Fruit fly (Drosophila melanogaster) whole organism, embryonic: ENCODE measurements around the gene L2HGDH.

ENCODE experiments used
- Atf-2 ChIP-seq: fragments of 200-800 bp; sonication (Bioruptor generic); optimal IDR thresholded peaks from 2 replicates; lab custom pipeline; 2016; ENCODE audit warnings: missing biosample characterization, missing genetic modification characterization
- BtbVII ChIP-seq: fragments of 200-800 bp; sonication (Bioruptor generic); optimal IDR thresholded peaks from 3 replicates; lab custom pipeline; 2017; ENCODE audit warnings: missing biosample characterization, mild to moderate bottlenecking, missing genetic modification characterization
- CG10366 ChIP-seq: fragments of 200-800 bp; sonication (Bioruptor generic); IDR thresholded peaks from 2 replicates; pipeline ENCODE4 v1.3.6; 2022; ENCODE audit warnings: missing biosample characterization, missing genetic modification characterization
- CG17802 ChIP-seq: fragments of 200-800 bp; sonication (Bioruptor generic); optimal IDR thresholded peaks from 2 replicates; lab custom pipeline; 2018; ENCODE audit warnings: missing biosample characterization, mild to moderate bottlenecking, missing genetic modification characterization, moderate library complexity
- CG18476 ChIP-seq: fragments of 200-800 bp; sonication (Bioruptor generic); optimal IDR thresholded peaks from 2 replicates; lab custom pipeline; 2016; ENCODE audit warnings: missing biosample characterization, mild to moderate bottlenecking, missing genetic modification characterization
- CG18619 ChIP-seq: fragments of 200-800 bp; sonication (Bioruptor generic); optimal IDR thresholded peaks from 3 replicates; lab custom pipeline; 2017; ENCODE audit warnings: missing biosample characterization, mild to moderate bottlenecking, missing genetic modification characterization
- CG2199 ChIP-seq: fragments of 200-800 bp; sonication (Bioruptor generic); IDR thresholded peaks from 3 replicates; pipeline ENCODE4 v1.3.6; 2022; ENCODE audit warnings: missing biosample characterization, missing genetic modification characterization
- CG7745 ChIP-seq: fragments of 200-800 bp; sonication (Bioruptor generic); optimal IDR thresholded peaks from 2 replicates; lab custom pipeline; 2018; ENCODE audit warnings: missing biosample characterization, mild to moderate bottlenecking, missing genetic modification characterization, moderate library complexity
- CG8924 ChIP-seq: fragments of 200-800 bp; optimal IDR thresholded peaks from 3 replicates; lab custom pipeline; 2019; ENCODE audit warnings: missing biosample characterization, mild to moderate bottlenecking, missing genetic modification characterization, moderate library complexity
- CG9437 ChIP-seq: fragments of 200-800 bp; sonication (Bioruptor generic); optimal IDR thresholded peaks from 2 replicates; lab custom pipeline; 2018; ENCODE audit warnings: missing biosample characterization, mild to moderate bottlenecking, missing genetic modification characterization
- CG9817 ChIP-seq: fragments of 200-800 bp; sonication (Bioruptor generic); optimal IDR thresholded peaks from 2 replicates; lab custom pipeline; 2018; ENCODE audit warnings: missing biosample characterization, mild to moderate bottlenecking, missing genetic modification characterization, moderate library complexity
- CrebB ChIP-seq: fragments of 200-800 bp; sonication (Bioruptor generic); optimal IDR thresholded peaks from 3 replicates; lab custom pipeline; 2018; ENCODE audit warnings: missing biosample characterization, mild to moderate bottlenecking, missing genetic modification characterization
- D ChIP-seq, 2 experiments: fragments of 200-800 bp in 1 of 2; fragments of >200 bp in 1 of 2; sonication (Bioruptor generic) in 1 of 2; optimal IDR thresholded peaks; 2 replicates in 1 of 2; 3 replicates in 1 of 2; lab custom pipeline; 2017; ENCODE audit warnings: mild to moderate bottlenecking in 1 of 2, missing biosample characterization in 1 of 2, missing genetic modification characterization in 1 of 2, missing genetic modification reagents in 1 of 2
- Dbx ChIP-seq: fragments of 200-800 bp; sonication (Bioruptor generic); IDR thresholded peaks from 3 replicates; pipeline ENCODE4 v1.3.6; 2022; ENCODE audit warnings: missing biosample characterization, missing genetic modification characterization
- Hey ChIP-seq: fragments of 200-800 bp; sonication (Bioruptor generic); optimal IDR thresholded peaks from 3 replicates; lab custom pipeline; 2018; ENCODE audit warnings: missing biosample characterization, mild to moderate bottlenecking, missing genetic modification characterization
- Kr ChIP-seq: fragments of 200-800 bp; sonication (Bioruptor generic); optimal IDR thresholded peaks from 2 replicates; lab custom pipeline; 2017; ENCODE audit warnings: missing biosample characterization, mild to moderate bottlenecking, missing genetic modification characterization
- ato ChIP-seq: fragments of 200-800 bp; sonication (Bioruptor generic); IDR thresholded peaks from 2 replicates; pipeline ENCODE4 v1.3.6; 2022; ENCODE audit warnings: missing biosample characterization, missing genetic modification characterization; ENCODE audit not compliant: partially characterized antibody
- btn ChIP-seq: fragments of 200-800 bp; sonication (Bioruptor generic); optimal IDR thresholded peaks from 2 replicates; lab custom pipeline; 2016; ENCODE audit warnings: missing biosample characterization, missing genetic modification characterization
- cad ChIP-seq: fragments of >200 bp; optimal IDR thresholded peaks from 2 replicates; lab custom pipeline; 2017; ENCODE audit warnings: missing biosample characterization, missing genetic modification characterization
- crol ChIP-seq: fragments of 200-800 bp; sonication (Bioruptor generic); IDR thresholded peaks from 2 replicates; pipeline ENCODE4 v1.3.6; 2022; ENCODE audit warnings: missing biosample characterization, missing genetic modification characterization
- dm ChIP-seq: fragments of 200-800 bp; sonication (Bioruptor generic); optimal IDR thresholded peaks from 3 replicates; lab custom pipeline; 2016; ENCODE audit warnings: missing biosample characterization, missing genetic modification characterization
- ewg ChIP-seq: fragments of 200-800 bp; sonication (Bioruptor generic); optimal IDR thresholded peaks from 3 replicates; lab custom pipeline; 2017; ENCODE audit warnings: mild to moderate bottlenecking, missing biosample characterization, missing genetic modification reagents, missing genetic modification characterization
- eyg ChIP-seq: fragments of 200-800 bp; sonication (Bioruptor generic); optimal IDR thresholded peaks from 3 replicates; lab custom pipeline; 2016; ENCODE audit warnings: missing biosample characterization, missing genetic modification characterization
- gem ChIP-seq: fragments of 200-800 bp; sonication (Bioruptor generic); optimal IDR thresholded peaks from 2 replicates; lab custom pipeline; 2019; ENCODE audit warnings: missing biosample characterization, mild to moderate bottlenecking, missing genetic modification characterization, moderate library complexity
- gsb-n ChIP-seq: fragments of 200-800 bp; sonication (Bioruptor generic); optimal IDR thresholded peaks from 3 replicates; lab custom pipeline; 2018; ENCODE audit warnings: missing biosample characterization, mild to moderate bottlenecking, missing genetic modification characterization
- hkb ChIP-seq, 2 experiments: fragments of 200-800 bp in 1 of 2; fragments of >200 bp in 1 of 2; sonication (Bioruptor generic) in 1 of 2; IDR thresholded peaks in 1 of 2; optimal IDR thresholded peaks in 1 of 2; 2 replicates each; pipeline versions ENCODE4 v1.3.6 to Lab custom; 2017 to 2022; ENCODE audit warnings: missing biosample characterization in 1 of 2, missing genetic modification characterization in 1 of 2
- kah ChIP-seq: fragments of 200-800 bp; sonication (Bioruptor generic); optimal IDR thresholded peaks from 2 replicates; lab custom pipeline; 2018; ENCODE audit warnings: missing biosample characterization, mild to moderate bottlenecking, missing genetic modification characterization
- kni ChIP-seq: fragments of 200-800 bp; sonication (Bioruptor generic); optimal IDR thresholded peaks from 3 replicates; lab custom pipeline; 2017; ENCODE audit warnings: mild to moderate bottlenecking, missing biosample characterization, missing genetic modification reagents, missing genetic modification characterization
- oc ChIP-seq: fragments of 200-800 bp; sonication (Bioruptor generic); optimal IDR thresholded peaks from 2 replicates; lab custom pipeline; 2018; ENCODE audit warnings: missing biosample characterization, mild to moderate bottlenecking, missing genetic modification characterization, moderate library complexity
- otp ChIP-seq: fragments of 200-800 bp; sonication (Bioruptor generic); IDR thresholded peaks from 3 replicates; pipeline ENCODE4, ENCODE4 v1.3.6; 2022; ENCODE audit warnings: missing biosample characterization, missing genetic modification characterization
- prd ChIP-seq, 3 experiments: fragments of >200 bp in 2 of 3; fragments of 200-800 bp in 1 of 3; sonication (Bioruptor generic) in 1 of 3; optimal IDR thresholded peaks in 2 of 3; IDR thresholded peaks in 1 of 3; 2 replicates in 2 of 3; 3 replicates in 1 of 3; pipeline versions ENCODE4 v1.3.6 to Lab custom; 2017 to 2022; ENCODE audit warnings: missing biosample characterization in 1 of 3, missing genetic modification characterization in 1 of 3
- pros ChIP-seq: fragments of 200-800 bp; sonication (Bioruptor generic); optimal IDR thresholded peaks from 3 replicates; lab custom pipeline; 2019; ENCODE audit warnings: missing biosample characterization, mild to moderate bottlenecking, missing genetic modification characterization, moderate library complexity
- sqz ChIP-seq: fragments of 200-800 bp; sonication (Bioruptor generic); optimal IDR thresholded peaks from 3 replicates; lab custom pipeline; 2018; ENCODE audit warnings: missing biosample characterization, mild to moderate bottlenecking, missing genetic modification characterization
- tap ChIP-seq: fragments of 200-800 bp; optimal IDR thresholded peaks from 3 replicates; lab custom pipeline; 2019; ENCODE audit warnings: missing biosample characterization, mild to moderate bottlenecking, missing genetic modification characterization, moderate library complexity
- tll ChIP-seq, 2 experiments: fragments of 200-800 bp in 1 of 2; fragments of >200 bp in 1 of 2; sonication (Bioruptor generic) in 1 of 2; optimal IDR thresholded peaks; 2 replicates each; lab custom pipeline; 2017 to 2019; ENCODE audit warnings: missing biosample characterization in 2 of 2, missing genetic modification characterization in 2 of 2, mild to moderate bottlenecking in 1 of 2, moderate library complexity in 1 of 2
- twi ChIP-seq: fragments of 200-800 bp; optimal IDR thresholded peaks from 2 replicates; lab custom pipeline; 2019; ENCODE audit warnings: missing biosample characterization, mild to moderate bottlenecking, missing genetic modification characterization, moderate library complexity
- usp ChIP-seq: fragments of >200 bp; optimal IDR thresholded peaks from 2 replicates; lab custom pipeline; 2017; ENCODE audit warnings: missing biosample characterization, missing genetic modification characterization
- vvl ChIP-seq: fragments of 200-800 bp; sonication (Bioruptor generic); IDR thresholded peaks from 2 replicates; pipeline ENCODE4 v1.3.6; 2022; ENCODE audit warnings: missing biosample characterization, missing genetic modification characterization
- wdn ChIP-seq: fragments of 200-800 bp; sonication (Bioruptor generic); IDR thresholded peaks from 2 replicates; pipeline ENCODE4 v1.3.6; 2022; ENCODE audit warnings: missing biosample characterization, missing genetic modification characterization
- zen ChIP-seq: fragments of 200-800 bp; sonication (Bioruptor generic); optimal IDR thresholded peaks from 3 replicates; lab custom pipeline; 2018; ENCODE audit warnings: missing biosample characterization, mild to moderate bottlenecking, missing genetic modification characterization, moderate library complexity

The L2HGDH gene

dm6 chr2L:18929595-18929994 lies 44.7 kb downstream of the L2HGDH start (continued):
- TF ChIP-seq CG18619 (GFP tag; lab: Kevin White, UChicago) (no peak), gem (tag; lab: Kevin White, UChicago) (peak; percentile 17)

- peak; percentile 29 for TF ChIP-seq Kr (GFP tag; lab: Kevin White, UChicago)
- TF ChIP-seq tap (tag; lab: Kevin White, UChicago) = peak; percentile 55
- peak; percentile 49 for TF ChIP-seq pros (GFP tag; lab: Kevin White, UChicago)
- no peak for TF ChIP-seq otp (GFP tag; lab: Robert Waterston, UW)
- TF ChIP-seq oc = peak; percentile 24
- peak; percentile 96 for TF ChIP-seq gsb-n (tag; lab: Kevin White, UChicago)
- TF ChIP-seq vvl = peak; percentile 38; the same call in 1 of the 2 replicates
- TF ChIP-seq BtbVII (GFP tag; lab: Kevin White, UChicago) = no peak
- TF ChIP-seq CG8924 (tag; lab: Kevin White, UChicago) = peak; percentile 40
These were observed 46.4 kb downstream of the L2HGDH start for dm6 chr2L:18927891-18928290.

- TF ChIP-seq oc (peak; percentile 66), cad (GFP tag; lab: Kevin White, UChicago) (peak; percentile 35), eyg (GFP tag; lab: Kevin White, UChicago) (no peak), pros (GFP tag; lab: Kevin White, UChicago) (peak; percentile 36), D (optimal IDR thresholded peaks at IDR 0.05; lab: Kevin White, UChicago) (peak; percentile 83), D (GFP tag; optimal IDR thresholded peaks at IDR 0.05; lab: Kevin White, UChicago) (peak; percentile 49), tll (GFP tag; optimal IDR thresholded peaks at IDR 0.05; lab: Kevin White, UChicago) (peak in 1 of 2 experiments; percentile 64), dm (GFP tag; lab: Kevin White, UChicago) (no peak), prd (optimal IDR thresholded peaks at IDR 0.05; lab: Kevin White, UChicago) (no peak), prd (GFP tag; IDR thresholded peaks at IDR 0.05; lab: Robert Waterston, UW) (peak; percentile 45; the same call in 1 of the 3 replicates), zen (tag; lab: Kevin White, UChicago) (peak; percentile 90), CG10366 (no peak), ato (GFP tag; lab: Robert Waterston, UW) (no peak), twi (peak; percentile 67), Hey (tag; lab: Kevin White, UChicago) (no peak), CG2199 (GFP tag; lab: Robert Waterston, UW) (0 out of 3 replicates have a peak, but pooled peaks have one; percentile 17)
- TF ChIP-seq, all 482 proteins: peak for 9
These were observed 48.3 kb downstream of the L2HGDH start for dm6 chr2L:18925956-18926355.

- peak; percentile 78 for TF ChIP-seq tap (tag; lab: Kevin White, UChicago)
- TF ChIP-seq Hey (tag; lab: Kevin White, UChicago) = peak; percentile 70
- TF ChIP-seq Dbx (GFP tag; lab: Robert Waterston, UW) = no peak
- TF ChIP-seq crol (GFP tag; lab: Robert Waterston, UW) = peak; percentile 45; the same call in 1 of the 2 replicates
- TF ChIP-seq, all 482 proteins: peak for 3
These were observed 48.9 kb downstream of the L2HGDH start for dm6 chr2L:18925387-18925786.

- TF ChIP-seq CG17802 (tag; lab: Kevin White, UChicago) (no peak), pros (GFP tag; lab: Kevin White, UChicago) (peak; percentile 82), btn (GFP tag; lab: Kevin White, UChicago) (no peak), sqz (GFP tag; lab: Kevin White, UChicago) (peak; percentile 33), CG18476 (GFP tag; lab: Kevin White, UChicago) (peak; percentile 98), usp (GFP tag; lab: Kevin White, UChicago) (no peak), hkb (optimal IDR thresholded peaks at IDR 0.05; lab: Kevin White, UChicago) (peak; percentile 38), hkb (GFP tag; IDR thresholded peaks at IDR 0.05; lab: Robert Waterston, UW) (no peak), CG9437 (GFP tag; lab: Kevin White, UChicago) (no peak), CG9817 (no peak), kni (GFP tag; lab: Kevin White, UChicago) (peak; percentile 35), CG7745 (tag; lab: Kevin White, UChicago) (peak; percentile 49), wdn (GFP tag; lab: Robert Waterston, UW) (no peak), Kr (GFP tag; lab: Kevin White, UChicago) (peak; percentile 51), kah (GFP tag; lab: Kevin White, UChicago) (no peak), CrebB (no peak), ewg (peak; percentile 32), Atf-2 (GFP tag; lab: Kevin White, UChicago) (no peak)
These were observed 49.5 kb downstream of the L2HGDH start for dm6 chr2L:18924642-18925244.
